Worm (Caenorhabditis elegans): ENCODE results near the gene spc-1.

Gene spc-1

ce11 chrX:3089894-3090414 lies 36.9 kb downstream of the spc-1 start (continued):
- TF ChIP-seq fos-1 (tag; optimal IDR thresholded peaks at IDR 0.05) (no peak), unc-62 (GFP tag; optimal IDR thresholded peaks at IDR 0.05) (no peak), nhr-237 (tag; optimal IDR thresholded peaks at IDR 0.05) (no peak), hmg-11 (tag; optimal IDR thresholded peaks at IDR 0.05) (no peak), nhr-28 (tag; optimal IDR thresholded peaks at IDR 0.05) (no peak)

- no peak for TF ChIP-seq jun-1 (tag; optimal IDR thresholded peaks at IDR 0.05)
- TF ChIP-seq nhr-43 (tag; optimal IDR thresholded peaks at IDR 0.05; ENCODE audit: poor library complexity, severe bottlenecking), result no peak
- no peak for TF ChIP-seq elt-1 (tag; optimal IDR thresholded peaks at IDR 0.05)
- no peak for TF ChIP-seq ceh-82 (tag; optimal IDR thresholded peaks at IDR 0.05)
Measured at ce11 chrX:3089423-3089822, 37.5 kb downstream of the spc-1 start, which contains the start of gene pccb-1. pccb-1 (plus strand) TSS chrX:3089549.

- TF ChIP-seq pha-4 (tag; optimal IDR thresholded peaks at IDR 0.05) (peak; percentile 27), ceh-28 (tag; optimal IDR thresholded peaks at IDR 0.05) (peak; percentile 35), nhr-67 (tag; optimal IDR thresholded peaks at IDR 0.05) (no peak)
Measured at ce11 chrX:3087647-3088046, 39.2 kb downstream of the spc-1 start.

DNA sequence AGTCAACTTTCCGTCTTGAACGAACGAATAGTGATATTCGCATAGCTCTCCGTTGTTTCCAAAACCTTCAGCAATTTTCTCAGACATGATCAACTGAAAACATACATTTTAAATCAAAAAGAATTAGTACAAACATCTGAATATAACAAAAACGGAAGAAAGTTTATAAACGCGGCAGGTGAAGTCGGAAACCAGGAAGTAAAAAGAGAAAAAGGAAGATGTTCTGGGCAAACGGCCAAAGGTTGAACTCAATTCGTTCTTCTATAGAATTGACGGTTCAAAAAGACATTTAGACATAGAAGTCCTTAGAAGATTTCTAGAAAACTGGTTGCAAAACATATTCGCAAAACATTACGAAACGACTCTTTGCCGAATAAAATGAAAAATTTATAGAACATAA lies 39.6 kb downstream of the spc-1 start, which contains the start of gene F52E4.5:
F52E4.5 (minus strand) TSS at position 101 of the 400 bp plus-strand sequence.
- TF ChIP-seq ama-1 (optimal IDR thresholded peaks at IDR 0.05) (no peak), nhr-76 (tag; optimal IDR thresholded peaks at IDR 0.05) (no peak), fos-1 (tag; optimal IDR thresholded peaks at IDR 0.05) (no peak), zag-1 (tag; optimal IDR thresholded peaks at IDR 0.05) (no peak), nhr-11 (tag; optimal IDR thresholded peaks at IDR 0.05) (no peak), nhr-23 (tag; optimal IDR thresholded peaks at IDR 0.05) (no peak), skn-1 (tag; optimal IDR thresholded peaks at IDR 0.05) (no peak), R02D3.7 (tag; optimal IDR thresholded peaks at IDR 0.05) (no peak), fkh-2 (tag; optimal IDR thresholded peaks at IDR 0.05) (no peak), ceh-28 (tag; optimal IDR thresholded peaks at IDR 0.05) (no peak), sea-2 (GFP tag; optimal IDR thresholded peaks at IDR 0.05) (no peak), mdl-1 (tag; optimal IDR thresholded peaks at IDR 0.05) (no peak), daf-12 (tag; optimal IDR thresholded peaks at IDR 0.05) (no peak)

- no peak for TF ChIP-seq skn-1 (tag; optimal IDR thresholded peaks at IDR 0.05)
- TF ChIP-seq unc-39 (tag; optimal IDR thresholded peaks at IDR 0.05), result no peak
Measured at ce11 chrX:3080825-3081224, 46.1 kb downstream of the spc-1 start, which contains the start of gene twk-16. twk-16 (plus strand) TSS chrX:3081125.

DNA sequence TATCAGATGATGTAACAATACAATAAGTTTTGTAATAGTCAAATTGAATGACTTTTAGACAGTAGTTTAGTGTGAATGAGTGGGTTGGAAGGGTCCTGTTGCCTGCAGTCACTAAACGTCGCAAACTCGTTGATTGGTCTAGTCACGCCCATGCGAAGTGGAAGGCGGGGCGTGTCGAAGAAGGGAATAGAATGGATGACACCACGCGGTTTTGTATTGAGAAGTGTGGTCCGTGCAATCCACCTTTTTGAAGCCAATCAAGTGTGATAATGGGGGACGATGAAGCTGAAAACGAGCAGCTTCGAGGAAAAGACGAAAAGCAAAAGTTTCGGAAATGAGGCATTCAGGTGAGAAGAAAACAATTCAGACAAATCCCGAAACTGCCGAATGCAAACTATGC lies 56.6 kb downstream of the spc-1 start, which contains the start of gene ceh-31:
ceh-31 (minus strand) TSS at position 101 of the 400 bp plus-strand sequence.
- no peak for TF ChIP-seq nhr-237 (tag; optimal IDR thresholded peaks at IDR 0.05)
- TF ChIP-seq nhr-28 (tag; optimal IDR thresholded peaks at IDR 0.05), result no peak
- TF ChIP-seq elt-2 (tag; optimal IDR thresholded peaks at IDR 0.05), result no peak
- no peak for TF ChIP-seq eor-1 (tag; optimal IDR thresholded peaks at IDR 0.05)
- TF ChIP-seq nhr-77 (tag; optimal IDR thresholded peaks at IDR 0.05), result no peak
- TF ChIP-seq pha-4 (tag; optimal IDR thresholded peaks at IDR 0.05), result no peak
- TF ChIP-seq fkh-10 (GFP tag; optimal IDR thresholded peaks at IDR 0.05), result no peak
